Worm (Caenorhabditis elegans): ENCODE measurements around the gene ncx-2.

The ncx-2 gene

DNA sequence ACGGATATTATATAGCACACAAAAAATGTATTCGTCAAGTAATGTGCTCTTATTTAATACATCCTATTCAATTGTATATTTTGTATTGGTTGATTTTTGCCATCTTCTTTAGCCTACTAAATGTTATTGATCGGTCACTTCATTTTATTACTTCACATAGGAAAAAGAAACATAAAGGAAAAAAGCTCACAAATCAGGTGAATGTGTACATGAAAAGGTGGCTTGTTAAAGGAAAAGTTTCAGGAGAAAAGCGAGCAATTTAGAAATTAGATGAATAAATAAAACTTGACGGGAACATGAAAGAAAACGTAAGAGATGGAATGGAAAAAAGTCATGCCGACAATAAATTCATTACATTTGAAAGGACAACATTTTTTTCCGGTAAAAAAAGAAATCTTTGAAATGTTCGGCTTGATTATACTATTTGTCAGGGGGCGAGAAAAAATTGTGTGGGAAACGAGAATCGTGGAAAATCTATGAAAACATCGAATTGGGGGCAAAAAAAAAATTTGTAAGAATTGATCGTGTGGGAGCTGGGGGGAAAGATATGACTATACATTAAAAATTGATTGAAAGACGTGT is 28.0 kb upstream of the ncx-2 start (continued):
- TF ChIP-seq nhr-11 (tag; optimal IDR thresholded peaks at IDR 0.05) (no peak), ceh-20 (GFP tag; IDR thresholded peaks at IDR 0.05) (no peak), dmd-6 (GFP tag; IDR thresholded peaks at IDR 0.05) (no peak), F10B5.3 (tag; optimal IDR thresholded peaks at IDR 0.05) (no peak), mxl-2 (GFP tag; conservative IDR thresholded peaks at IDR 0.05) (no peak), daf-8 (GFP tag; IDR thresholded peaks at IDR 0.05) (no peak), mep-1 (tag; optimal IDR thresholded peaks at IDR 0.05) (no peak), ceh-44 (GFP tag; IDR thresholded peaks at IDR 0.05) (no peak), sdz-12 (GFP tag; optimal IDR thresholded peaks at IDR 0.05) (no peak), cey-2 (tag; optimal IDR thresholded peaks at IDR 0.05; ENCODE audit: borderline replicate concordance, insufficient read depth) (no peak), egl-27 (tag; optimal IDR thresholded peaks at IDR 0.05) (no peak), php-3 (GFP tag; IDR thresholded peaks at IDR 0.05) (no peak), Y75B8A.6 (GFP tag; IDR thresholded peaks at IDR 0.05) (0 out of 2 replicates have a peak, but pooled peaks have one; percentile 5), ceh-62 (tag; optimal IDR thresholded peaks at IDR 0.05) (no peak), pqm-1 (tag; optimal IDR thresholded peaks at IDR 0.05) (no peak), T26A8.4 (GFP tag; IDR thresholded peaks at IDR 0.05) (peak; percentile 66), F37D6.2 (tag; optimal IDR thresholded peaks at IDR 0.05) (no peak), unc-62 (GFP tag; optimal IDR thresholded peaks at IDR 0.05 in 1 of 2) (no peak), unc-62 (tag; optimal IDR thresholded peaks at IDR 0.05) (no peak), dpl-1 (GFP tag; optimal IDR thresholded peaks at IDR 0.05) (peak; percentile 0), dve-1 (tag; optimal IDR thresholded peaks at IDR 0.05; ENCODE audit: insufficient read depth) (no peak), lin-13 (GFP tag; optimal IDR thresholded peaks at IDR 0.05) (no peak), saeg-2 (GFP tag; IDR thresholded peaks at IDR 0.05) (no peak), ama-1 (optimal IDR thresholded peaks at IDR 0.05) (peak; percentile 47), aha-1 (tag) (peak; percentile 90), ctbp-1 (GFP tag; IDR thresholded peaks at IDR 0.05) (no peak), aly-2 (tag; optimal IDR thresholded peaks at IDR 0.05) (no peak), lir-3 (tag; optimal IDR thresholded peaks at IDR 0.05) (no peak), spr-1 (tag; optimal IDR thresholded peaks at IDR 0.05) (no peak), mxl-3 (GFP tag; optimal IDR thresholded peaks at IDR 0.05) (no peak), lin-38 (GFP tag; IDR thresholded peaks at IDR 0.05) (no peak), spr-3 (GFP tag; optimal IDR thresholded peaks at IDR 0.05) (no peak), nhr-77 (tag; optimal IDR thresholded peaks at IDR 0.05) (no peak), duxl-1 (tag; optimal IDR thresholded peaks at IDR 0.05; ENCODE audit: poor library complexity) (no peak), unc-130 (GFP tag; optimal IDR thresholded peaks at IDR 0.05) (no peak), hlh-11 (tag; optimal IDR thresholded peaks at IDR 0.05) (no peak), dmd-9 (GFP tag; IDR thresholded peaks at IDR 0.05) (no peak), nhr-10 (tag; optimal IDR thresholded peaks at IDR 0.05) (no peak), gei-8 (GFP tag; optimal IDR thresholded peaks at IDR 0.05) (no peak), F26F4.8 (GFP tag; conservative IDR thresholded peaks at IDR 0.05) (no peak), ZK337.2 (GFP tag; IDR thresholded peaks at IDR 0.05) (no peak), skn-1 (tag; optimal IDR thresholded peaks at IDR 0.05) (no peak), lim-7 (GFP tag; IDR thresholded peaks at IDR 0.05) (no peak), set-16 (GFP tag; IDR thresholded peaks at IDR 0.05) (no peak), lin-15B (tag; optimal IDR thresholded peaks at IDR 0.05) (no peak), F49E8.2 (tag; optimal IDR thresholded peaks at IDR 0.05; ENCODE audit: borderline replicate concordance) (peak; percentile 6), madf-5 (GFP tag; IDR thresholded peaks at IDR 0.05) (no peak), hif-1 (tag; optimal IDR thresholded peaks at IDR 0.05) (no peak), mdt-29 (GFP tag; IDR thresholded peaks at IDR 0.05) (no peak), D1046.2 (GFP tag; IDR thresholded peaks at IDR 0.05) (no peak), R02D3.7 (tag; optimal IDR thresholded peaks at IDR 0.05) (no peak), nhr-6 (tag; optimal IDR thresholded peaks at IDR 0.05) (no peak)
